Fruit fly (Drosophila melanogaster) whole organism, wandering third instar larva: ENCODE results near the gene CG13606.

Source experiments
- Abd-B ChIP-seq: fragments of >200 bp; optimal IDR thresholded peaks from 2 replicates; lab custom pipeline; 2017; ENCODE audit warnings: missing biosample characterization, missing genetic modification characterization
- CG32264 ChIP-seq: fragments of 200-800 bp; sonication (Bioruptor generic); optimal IDR thresholded peaks from 2 replicates; lab custom pipeline; 2016; ENCODE audit warnings: missing biosample characterization, missing genetic modification characterization
- CG9705 ChIP-seq: fragments of 200-800 bp; sonication (Bioruptor generic); optimal IDR thresholded peaks from 2 replicates; lab custom pipeline; 2018; ENCODE audit warnings: missing biosample characterization, mild to moderate bottlenecking, missing genetic modification characterization
- CrebA ChIP-seq: fragments of 200-800 bp; sonication (Bioruptor generic); optimal IDR thresholded peaks from 2 replicates; lab custom pipeline; 2016; ENCODE audit warnings: missing biosample characterization, mild to moderate bottlenecking, missing genetic modification characterization, borderline replicate concordance
- Dfd ChIP-seq: fragments of >200 bp; optimal IDR thresholded peaks from 2 replicates; lab custom pipeline; 2017; ENCODE audit warnings: missing biosample characterization, missing genetic modification characterization
- Dif ChIP-seq: fragments of 200-275, 200-300 bp; sonication (Bioruptor generic); optimal IDR thresholded peaks from 2 replicates; lab custom pipeline; 2018; ENCODE audit warnings: missing biosample characterization, missing genetic modification characterization; ENCODE audit not compliant: partially characterized antibody
- GATAd ChIP-seq: sonication (Bioruptor generic); optimal IDR thresholded peaks from 2 replicates; lab custom pipeline; 2016; ENCODE audit warnings: missing biosample characterization, missing genetic modification characterization
- HLH106 ChIP-seq: fragments of 200-800 bp; optimal IDR thresholded peaks from 3 replicates; lab custom pipeline; 2019; ENCODE audit warnings: missing biosample characterization, mild to moderate bottlenecking, missing genetic modification characterization, moderate library complexity
- Hnf4 ChIP-seq: fragments of 200-800 bp; sonication (Bioruptor generic); optimal IDR thresholded peaks from 2 replicates; lab custom pipeline; 2016; ENCODE audit warnings: missing biosample characterization, mild to moderate bottlenecking, missing genetic modification characterization
- Hr78 ChIP-seq: fragments of >200 bp; optimal IDR thresholded peaks from 2 replicates; lab custom pipeline; 2017; ENCODE audit warnings: missing biosample characterization, missing genetic modification characterization
- Hr83 ChIP-seq: fragments of 200-300 bp; sonication (Bioruptor generic); optimal IDR thresholded peaks from 2 replicates; lab custom pipeline; 2016; ENCODE audit warnings: missing biosample characterization, mild to moderate bottlenecking, missing genetic modification characterization, moderate library complexity; ENCODE audit not compliant: poor library complexity, severe bottlenecking
- Jra ChIP-seq: sonication (Bioruptor generic); optimal IDR thresholded peaks from 2 replicates; lab custom pipeline; 2016; ENCODE audit warnings: missing biosample characterization, missing genetic modification characterization
- Mio ChIP-seq: sonication (Bioruptor generic); optimal IDR thresholded peaks from 2 replicates; lab custom pipeline; 2016; ENCODE audit warnings: missing biosample characterization, missing genetic modification characterization
- Myc ChIP-seq: fragments of >200 bp; optimal IDR thresholded peaks from 2 replicates; lab custom pipeline; 2017
- N ChIP-seq: fragments of >200 bp; optimal IDR thresholded peaks from 2 replicates; lab custom pipeline; 2018; ENCODE audit warnings: missing biosample characterization, missing external identifiers, missing genetic modification characterization
- OdsH ChIP-seq: fragments of 200-800 bp; sonication (Bioruptor generic); optimal IDR thresholded peaks from 2 replicates; lab custom pipeline; 2016; ENCODE audit warnings: missing biosample characterization, mild to moderate bottlenecking, missing genetic modification characterization
- Rel ChIP-seq, 2 experiments: fragments of 200-800 bp; sonication (Bioruptor generic) in 1 of 2; optimal IDR thresholded peaks; 2 replicates in 1 of 2; 3 replicates in 1 of 2; lab custom pipeline; 2016 to 2019; ENCODE audit warnings: mild to moderate bottlenecking in 2 of 2, missing biosample characterization in 2 of 2, missing genetic modification characterization in 2 of 2, moderate library complexity in 1 of 2
- Sp1 ChIP-seq: fragments of 200-800 bp; sonication (Bioruptor generic); optimal IDR thresholded peaks from 3 replicates; lab custom pipeline; 2019; ENCODE audit warnings: missing biosample characterization, mild to moderate bottlenecking, missing genetic modification characterization, moderate library complexity
- Vsx2 ChIP-seq: fragments of 200-300, 225-300 bp; sonication (Bioruptor generic); optimal IDR thresholded peaks from 2 replicates; lab custom pipeline; 2018; ENCODE audit warnings: missing biosample characterization, missing genetic modification characterization; ENCODE audit not compliant: partially characterized antibody
- br ChIP-seq: fragments of 200-800 bp; sonication (Bioruptor generic); optimal IDR thresholded peaks from 2 replicates; lab custom pipeline; 2016; ENCODE audit warnings: missing biosample characterization, missing genetic modification characterization
- brk ChIP-seq: fragments of 200-800 bp; sonication (Bioruptor generic); optimal IDR thresholded peaks from 2 replicates; lab custom pipeline; 2016; ENCODE audit warnings: missing biosample characterization, mild to moderate bottlenecking, missing genetic modification characterization
- dmrt93B ChIP-seq: fragments of 200-800 bp; sonication (Bioruptor generic); optimal IDR thresholded peaks from 2 replicates; lab custom pipeline; 2018; ENCODE audit warnings: missing biosample characterization, mild to moderate bottlenecking, missing genetic modification characterization
- dsf ChIP-seq: sonication (Bioruptor generic); optimal IDR thresholded peaks from 2 replicates; lab custom pipeline; 2016; ENCODE audit warnings: missing biosample characterization, missing genetic modification characterization, borderline replicate concordance
- ey ChIP-seq: fragments of 200-800 bp; sonication (Bioruptor generic); optimal IDR thresholded peaks from 2 replicates; lab custom pipeline; 2016; ENCODE audit warnings: missing biosample characterization, missing genetic modification characterization
- foxo ChIP-seq, 2 experiments: fragments of 200-800 bp; sonication (Bioruptor generic); optimal IDR thresholded peaks; 2 replicates in 1 of 2; 3 replicates in 1 of 2; lab custom pipeline; 2016 to 2017; ENCODE audit warnings: missing biosample characterization in 2 of 2, missing genetic modification characterization in 2 of 2
- fru ChIP-seq: fragments of 200-800 bp; sonication (Bioruptor generic); optimal IDR thresholded peaks from 3 replicates; lab custom pipeline; 2016; ENCODE audit warnings: missing biosample characterization, mild to moderate bottlenecking, missing genetic modification characterization
- h ChIP-seq: fragments of 200-800 bp; sonication (Bioruptor generic); optimal IDR thresholded peaks from 3 replicates; lab custom pipeline; 2016; ENCODE audit warnings: missing biosample characterization, mild to moderate bottlenecking, missing genetic modification characterization
- jim ChIP-seq: fragments of 175-275, 200-325 bp; sonication (Bioruptor generic); optimal IDR thresholded peaks from 2 replicates; lab custom pipeline; 2016; ENCODE audit warnings: missing biosample characterization, mild to moderate bottlenecking, missing genetic modification characterization
- lola ChIP-seq: fragments of >200 bp; optimal IDR thresholded peaks from 2 replicates; lab custom pipeline; 2017; ENCODE audit warnings: missing biosample characterization, missing genetic modification characterization
- pan ChIP-seq: fragments of >200 bp; optimal IDR thresholded peaks from 2 replicates; lab custom pipeline; 2017
- psq ChIP-seq: fragments of 200-800 bp; sonication (Bioruptor generic); optimal IDR thresholded peaks from 3 replicates; lab custom pipeline; 2017; ENCODE audit warnings: missing biosample characterization, mild to moderate bottlenecking, missing genetic modification characterization, moderate library complexity
- rgr ChIP-seq: fragments of 200-800 bp; sonication (Bioruptor generic); optimal IDR thresholded peaks from 3 replicates; lab custom pipeline; 2016; ENCODE audit warnings: missing biosample characterization, mild to moderate bottlenecking, missing genetic modification characterization
- sage ChIP-seq: fragments of 200-800 bp; sonication (Bioruptor generic); optimal IDR thresholded peaks from 2 replicates; lab custom pipeline; 2016; ENCODE audit warnings: missing biosample characterization, mild to moderate bottlenecking, missing genetic modification characterization
- sv ChIP-seq: fragments of 200-800 bp; sonication (Bioruptor generic); optimal IDR thresholded peaks from 3 replicates; lab custom pipeline; 2016; ENCODE audit warnings: missing biosample characterization, missing genetic modification characterization
- tai ChIP-seq: sonication (Bioruptor generic); optimal IDR thresholded peaks from 2 replicates; lab custom pipeline; 2016; ENCODE audit warnings: missing biosample characterization, missing genetic modification characterization
- woc ChIP-seq: sonication (Bioruptor generic); optimal IDR thresholded peaks from 2 replicates; lab custom pipeline; 2016; ENCODE audit warnings: missing biosample characterization, mild to moderate bottlenecking, missing genetic modification characterization

Gene CG13606

DNA sequence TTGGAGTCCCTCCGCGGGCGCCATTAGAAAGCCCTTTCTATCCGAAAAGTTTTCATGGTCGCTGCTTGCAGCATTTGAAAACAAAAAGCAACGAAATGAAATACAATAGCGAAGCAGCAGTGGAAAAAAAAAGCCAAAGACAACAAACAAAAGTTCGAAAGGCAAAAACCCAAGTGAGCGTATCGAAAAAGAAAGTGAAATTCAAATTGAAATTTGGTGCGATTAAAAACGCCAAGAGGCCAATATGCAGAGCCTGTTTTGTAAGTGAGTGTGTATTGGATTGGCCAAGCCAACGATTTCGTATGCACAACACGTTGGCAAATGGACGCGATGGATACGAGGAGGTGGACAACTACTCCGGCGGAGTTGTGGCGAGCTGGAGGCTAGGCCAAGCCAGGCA is 30.3 kb downstream of the CG13606 start:
- TF ChIP-seq lola (no peak), sv (GFP tag; lab: Kevin White, UChicago) (no peak), Rel (GFP tag; optimal IDR thresholded peaks at IDR 0.05; lab: Kevin White, UChicago) (no peak), Rel (tag; optimal IDR thresholded peaks at IDR 0.05; lab: Kevin White, UChicago) (no peak), CG32264 (GFP tag; lab: Kevin White, UChicago) (no peak), ey (GFP tag; lab: Kevin White, UChicago) (no peak), GATAd (GFP tag; lab: Kevin White, UChicago) (no peak), jim (GFP tag; lab: Kevin White, UChicago) (no peak), N (GFP tag; lab: Kevin White, UChicago) (no peak), Dif (no peak), Hr78 (GFP tag; lab: Kevin White, UChicago) (no peak), h (no peak), brk (no peak), CrebA (GFP tag; lab: Kevin White, UChicago) (no peak), CG9705 (GFP tag; lab: Kevin White, UChicago) (no peak), Mio (GFP tag; lab: Kevin White, UChicago) (no peak), Myc (lab: Kevin White, UChicago) (no peak), br (GFP tag; lab: Kevin White, UChicago) (no peak)

DNA sequence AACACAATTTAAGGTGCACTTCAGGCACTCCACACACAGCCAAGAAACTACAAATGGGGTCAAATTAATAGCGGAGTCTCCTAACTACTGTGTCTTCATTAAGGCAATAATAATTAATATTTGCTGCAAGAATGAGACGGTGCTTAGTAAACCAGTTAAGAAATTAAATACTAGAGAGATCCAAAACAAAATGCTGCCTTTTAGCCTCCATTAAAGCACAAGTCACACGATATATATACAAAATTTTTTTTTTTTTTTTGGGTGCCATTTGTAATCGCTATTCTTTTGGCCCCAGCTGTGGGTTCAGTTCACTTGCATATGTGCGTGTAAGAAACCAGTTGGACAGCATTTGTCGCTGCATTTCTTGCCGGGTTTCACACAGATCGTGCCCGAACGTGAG is 31.0 kb downstream of the CG13606 start:
- no peak for TF ChIP-seq Dfd
- peak; percentile 75 for TF ChIP-seq fru (GFP tag; lab: Kevin White, UChicago)
- peak; percentile 78 for TF ChIP-seq ey (GFP tag; lab: Kevin White, UChicago)
- no peak for TF ChIP-seq pan (lab: Kevin White, UChicago)
- peak; percentile 81 for TF ChIP-seq woc
- TF ChIP-seq OdsH (GFP tag; lab: Kevin White, UChicago), result peak; percentile 74
- TF ChIP-seq dmrt93B (GFP tag; lab: Kevin White, UChicago), result peak; percentile 66
- peak; percentile 71 for TF ChIP-seq Rel (GFP tag; optimal IDR thresholded peaks at IDR 0.05; lab: Kevin White, UChicago)
- no peak for TF ChIP-seq Rel (tag; optimal IDR thresholded peaks at IDR 0.05; lab: Kevin White, UChicago)
- peak; percentile 77 for TF ChIP-seq br (GFP tag; lab: Kevin White, UChicago)
- no peak for TF ChIP-seq brk
- TF ChIP-seq foxo (GFP tag; optimal IDR thresholded peaks at IDR 0.05; lab: Kevin White, UChicago), result peak in 1 of 2 experiments; percentile 76
- peak; percentile 54 for TF ChIP-seq psq (GFP tag; lab: Kevin White, UChicago)
- TF ChIP-seq h, result peak; percentile 78
- TF ChIP-seq tai, result no peak
- TF ChIP-seq rgr (GFP tag; lab: Kevin White, UChicago), result peak; percentile 70
- no peak for TF ChIP-seq GATAd (GFP tag; lab: Kevin White, UChicago)
- peak; percentile 48 for TF ChIP-seq CG32264 (GFP tag; lab: Kevin White, UChicago)
- peak; percentile 61 for TF ChIP-seq sage (GFP tag; lab: Kevin White, UChicago)
- no peak for TF ChIP-seq Dif
- TF ChIP-seq Sp1 (GFP tag; lab: Kevin White, UChicago), result peak; percentile 79
- TF ChIP-seq Vsx2 (GFP tag; lab: Kevin White, UChicago), result no peak
- peak; percentile 67 for TF ChIP-seq HLH106 (tag; lab: Kevin White, UChicago)

DNA sequence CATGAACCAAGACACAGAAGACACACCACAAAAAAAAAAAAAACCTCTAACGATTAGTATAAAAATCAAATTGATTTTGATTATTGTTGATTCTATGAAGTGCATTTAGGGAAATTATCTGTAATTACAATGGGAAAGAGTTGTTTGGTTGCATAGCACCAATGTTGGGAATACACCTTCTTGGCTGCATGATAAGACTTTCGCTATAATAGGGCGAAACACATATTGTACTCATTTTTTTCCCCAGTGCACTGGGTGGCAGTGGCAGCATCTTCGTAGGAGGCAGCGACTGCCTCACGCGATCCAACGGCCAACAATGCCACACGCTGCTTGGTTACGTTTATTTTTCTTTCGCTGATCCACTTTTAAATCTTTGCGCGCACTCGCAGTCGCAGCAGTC is 31.6 kb downstream of the CG13606 start:
- TF ChIP-seq Jra (GFP tag; lab: Kevin White, UChicago) (no peak), CG32264 (GFP tag; lab: Kevin White, UChicago) (no peak), tai (no peak), Vsx2 (GFP tag; lab: Kevin White, UChicago) (no peak), Abd-B (GFP tag; lab: Kevin White, UChicago) (no peak), jim (GFP tag; lab: Kevin White, UChicago) (no peak), Dif (no peak), ey (GFP tag; lab: Kevin White, UChicago) (no peak), Rel (GFP tag; optimal IDR thresholded peaks at IDR 0.05; lab: Kevin White, UChicago) (no peak), Rel (tag; optimal IDR thresholded peaks at IDR 0.05; lab: Kevin White, UChicago) (no peak), Hr78 (GFP tag; lab: Kevin White, UChicago) (no peak)

DNA sequence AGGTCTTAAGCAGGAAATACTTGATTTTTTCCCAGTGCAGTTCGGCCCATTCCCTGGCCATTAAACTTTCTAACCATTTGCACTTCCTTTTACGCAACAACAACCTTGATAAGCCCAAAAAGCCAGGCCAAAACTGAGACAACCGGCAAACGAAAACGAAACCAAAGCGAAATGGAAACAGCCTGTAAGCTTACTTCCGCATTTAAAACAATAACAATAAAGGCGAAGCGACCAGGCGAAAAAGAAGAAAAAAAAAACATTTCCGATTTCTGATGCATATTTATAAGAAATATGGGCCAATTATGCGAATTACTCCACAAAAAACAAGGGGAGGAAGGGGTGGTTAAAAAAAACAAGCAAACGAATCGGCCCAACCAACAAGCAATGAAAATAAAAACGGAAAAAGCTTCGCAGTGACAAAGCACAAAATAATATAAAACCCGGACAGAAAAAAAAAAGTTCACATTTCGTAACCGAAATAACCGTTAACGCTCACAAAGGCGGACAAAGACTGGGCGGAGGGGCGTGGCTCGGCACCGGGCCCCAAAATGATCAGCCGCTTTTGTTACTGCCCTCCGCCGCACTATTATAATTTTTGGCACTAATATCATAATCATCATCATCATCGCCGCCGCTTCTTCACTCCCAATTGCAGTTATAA is 32.9 kb downstream of the CG13606 start:
- no peak for TF ChIP-seq CG9705 (GFP tag; lab: Kevin White, UChicago)
- no peak for TF ChIP-seq HLH106 (tag; lab: Kevin White, UChicago)
- TF ChIP-seq Dfd, result no peak
- no peak for TF ChIP-seq h
- TF ChIP-seq br (GFP tag; lab: Kevin White, UChicago), result no peak
- TF ChIP-seq sage (GFP tag; lab: Kevin White, UChicago), result no peak
- no peak for TF ChIP-seq dsf (GFP tag; lab: Kevin White, UChicago)
- no peak for TF ChIP-seq Dif
- TF ChIP-seq lola, result no peak
- no peak for TF ChIP-seq foxo (GFP tag; optimal IDR thresholded peaks at IDR 0.05; lab: Kevin White, UChicago)
- TF ChIP-seq Hnf4 (GFP tag; lab: Kevin White, UChicago), result no peak
- no peak for TF ChIP-seq sv (GFP tag; lab: Kevin White, UChicago)
- TF ChIP-seq CG32264 (GFP tag; lab: Kevin White, UChicago), result no peak
- no peak for TF ChIP-seq pan (lab: Kevin White, UChicago)
- no peak for TF ChIP-seq psq (GFP tag; lab: Kevin White, UChicago)
- TF ChIP-seq woc, result no peak
- TF ChIP-seq Hr83 (GFP tag; lab: Kevin White, UChicago), result no peak
- no peak for TF ChIP-seq ey (GFP tag; lab: Kevin White, UChicago)
- TF ChIP-seq GATAd (GFP tag; lab: Kevin White, UChicago), result no peak
- no peak for TF ChIP-seq tai
- TF ChIP-seq, all 38 proteins: peak for 0
